Fruit fly (Drosophila melanogaster): Measurements from ENCODE around the gene CG10026.

Gene CG10026

DNA sequence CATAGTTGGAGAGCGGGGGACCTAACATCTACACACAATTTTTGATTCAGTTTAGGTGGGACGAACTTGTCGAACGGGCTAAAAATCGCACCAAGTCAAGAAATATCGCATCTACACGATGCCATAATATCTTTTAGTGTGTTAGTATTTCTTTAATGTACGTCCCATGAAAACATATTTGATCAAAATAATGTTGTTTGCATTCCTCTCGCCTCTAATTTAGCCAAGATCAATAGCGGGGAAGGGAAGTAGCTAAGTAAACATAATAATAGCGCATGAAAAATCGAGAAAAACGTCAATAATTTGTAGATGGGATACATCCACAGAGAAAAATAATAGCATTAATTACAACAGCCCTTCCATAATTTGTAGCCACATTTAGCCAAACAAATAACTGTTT is 42.1 kb upstream of the CG10026 start:
- no peak for TF ChIP-seq sage (GFP tag; optimal IDR thresholded peaks at IDR 0.05)
- no peak for TF ChIP-seq N (GFP tag; optimal IDR thresholded peaks at IDR 0.05)
- no peak for TF ChIP-seq CrebA (GFP tag; optimal IDR thresholded peaks at IDR 0.05; ENCODE audit: borderline replicate concordance)
- no peak for TF ChIP-seq tai (GFP tag; optimal IDR thresholded peaks at IDR 0.05)
- no peak for TF ChIP-seq Hr83 (GFP tag; optimal IDR thresholded peaks at IDR 0.05; ENCODE audit: poor library complexity, severe bottlenecking)
- no peak for TF ChIP-seq Dfd (GFP tag; optimal IDR thresholded peaks at IDR 0.05)
- no peak for TF ChIP-seq Mio (GFP tag; optimal IDR thresholded peaks at IDR 0.05)
- no peak for TF ChIP-seq Hnf4 (GFP tag; optimal IDR thresholded peaks at IDR 0.05)

DNA sequence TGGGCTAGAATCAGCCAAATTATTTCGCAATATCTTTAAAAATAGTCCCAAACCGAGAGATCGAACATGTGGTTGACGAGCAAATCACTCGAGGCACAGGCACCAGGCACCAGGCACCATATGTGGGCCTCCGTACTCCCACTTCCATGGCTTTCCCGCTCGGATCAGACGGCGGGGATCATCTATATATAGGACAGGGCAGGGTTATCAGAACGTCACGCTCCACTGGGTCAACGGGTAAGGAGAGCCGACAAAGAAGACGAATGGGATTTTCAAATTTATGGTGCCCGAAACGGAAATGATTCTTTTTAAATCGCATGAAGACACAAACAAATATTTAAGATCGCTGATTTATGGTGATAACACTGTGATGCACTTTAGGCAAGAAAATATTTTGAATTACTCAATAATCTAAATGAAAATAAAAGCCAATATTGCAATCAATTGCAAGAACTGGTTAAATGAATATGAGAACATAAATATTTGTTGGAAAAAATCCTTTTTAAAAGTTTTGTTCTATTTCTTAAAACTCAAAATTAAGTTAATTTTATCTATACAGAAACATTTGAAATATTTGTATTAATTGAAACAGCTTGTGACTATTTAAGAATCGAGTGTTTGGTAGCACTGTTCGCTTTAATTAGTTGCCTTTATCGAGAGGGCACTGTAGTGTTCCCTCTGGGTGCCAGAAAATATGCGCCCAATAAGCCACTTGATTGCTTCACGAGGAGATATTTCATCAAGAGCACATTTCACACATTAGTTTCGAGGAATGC is 40.8 kb upstream of the CG10026 start:
- TF ChIP-seq Jra (GFP tag; optimal IDR thresholded peaks at IDR 0.05): no peak
- no peak for TF ChIP-seq tai (GFP tag; optimal IDR thresholded peaks at IDR 0.05)
- TF ChIP-seq Myc (optimal IDR thresholded peaks at IDR 0.05): no peak
- no peak for TF ChIP-seq dmrt93B (GFP tag; optimal IDR thresholded peaks at IDR 0.05)
- no peak for TF ChIP-seq woc (GFP tag; optimal IDR thresholded peaks at IDR 0.05)
- TF ChIP-seq sage (GFP tag; optimal IDR thresholded peaks at IDR 0.05): no peak
- no peak for TF ChIP-seq pan (optimal IDR thresholded peaks at IDR 0.05)

DNA sequence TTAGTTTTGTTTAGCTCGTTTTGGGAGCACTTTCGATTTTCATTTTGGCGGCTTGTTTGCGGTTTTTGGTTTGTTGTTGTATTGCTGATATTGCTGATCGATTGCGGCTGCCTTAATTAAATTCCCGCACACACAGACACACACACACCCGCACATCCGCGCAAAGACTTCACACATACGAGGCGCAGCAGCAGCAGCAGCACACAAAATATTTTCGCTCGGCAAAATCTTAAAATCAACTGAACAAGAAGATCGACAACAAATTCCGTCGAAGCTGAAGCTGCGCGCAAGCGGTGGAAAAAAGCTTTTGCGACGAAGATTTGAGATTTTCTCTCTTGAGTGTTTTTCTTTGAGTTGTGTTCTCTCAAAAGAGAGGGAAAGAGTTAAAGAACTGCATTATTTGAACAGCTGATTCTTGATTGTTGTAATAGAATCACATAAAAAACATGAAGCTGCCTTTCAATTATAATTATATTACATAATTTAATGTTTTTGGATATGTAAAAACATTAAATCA is 39.8 kb upstream of the CG10026 start:
- TF ChIP-seq usp (GFP tag; optimal IDR thresholded peaks at IDR 0.05): no peak
- TF ChIP-seq Dfd (GFP tag; optimal IDR thresholded peaks at IDR 0.05): peak; percentile 76

DNA sequence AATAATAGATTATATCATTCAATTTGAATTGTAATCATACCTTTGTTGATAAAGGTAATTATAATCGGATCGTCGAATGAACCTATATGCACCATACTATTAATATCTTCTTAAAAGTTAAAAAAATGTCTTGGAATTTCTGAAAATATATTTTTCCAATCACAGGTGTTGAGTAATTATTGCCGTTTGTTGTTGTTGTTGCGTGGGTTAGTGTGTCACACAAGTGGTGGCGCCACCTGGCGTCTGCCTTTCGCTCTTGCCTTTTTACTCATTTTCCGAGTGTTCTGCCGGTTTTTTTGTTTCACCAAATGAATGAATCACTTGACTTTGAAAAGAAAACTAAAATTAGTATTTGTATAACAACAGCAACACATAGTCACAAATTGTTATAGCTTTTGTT is 38.9 kb upstream of the CG10026 start:
- TF ChIP-seq GATAd (GFP tag; optimal IDR thresholded peaks at IDR 0.05) (no peak), woc (GFP tag; optimal IDR thresholded peaks at IDR 0.05) (no peak), pan (optimal IDR thresholded peaks at IDR 0.05) (no peak), CG9705 (GFP tag; optimal IDR thresholded peaks at IDR 0.05) (no peak), psq (GFP tag; optimal IDR thresholded peaks at IDR 0.05) (no peak), N (GFP tag; optimal IDR thresholded peaks at IDR 0.05) (no peak), jim (GFP tag; optimal IDR thresholded peaks at IDR 0.05) (no peak), Mio (GFP tag; optimal IDR thresholded peaks at IDR 0.05) (no peak), Vsx2 (GFP tag; optimal IDR thresholded peaks at IDR 0.05; ENCODE audit: partially characterized antibody) (no peak), OdsH (GFP tag; optimal IDR thresholded peaks at IDR 0.05) (no peak), brk (GFP tag; optimal IDR thresholded peaks at IDR 0.05) (no peak), HLH106 (tag; optimal IDR thresholded peaks at IDR 0.05) (no peak), Hnf4 (GFP tag; optimal IDR thresholded peaks at IDR 0.05) (no peak)

DNA sequence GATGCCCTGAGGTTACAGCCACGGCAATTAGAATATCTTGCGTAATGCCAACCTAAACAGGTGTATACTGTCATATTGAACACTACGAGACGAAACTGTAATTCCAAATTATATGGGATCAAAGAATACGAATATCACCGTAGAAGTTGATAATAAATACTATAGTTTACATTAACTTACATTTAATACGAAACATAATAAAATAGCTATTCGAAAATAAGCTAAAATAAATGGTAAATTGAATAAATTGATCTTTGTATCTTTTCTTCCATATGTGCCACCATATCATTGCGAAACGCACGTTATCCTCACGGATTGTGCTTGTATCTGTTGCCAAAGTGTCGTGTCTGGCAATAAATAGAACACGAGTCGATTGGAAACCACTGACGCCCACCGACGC is 38.2 kb upstream of the CG10026 start:
- no peak for TF ChIP-seq GATAd (GFP tag; optimal IDR thresholded peaks at IDR 0.05)
- no peak for TF ChIP-seq sage (GFP tag; optimal IDR thresholded peaks at IDR 0.05)
- no peak for TF ChIP-seq Vsx2 (GFP tag; optimal IDR thresholded peaks at IDR 0.05; ENCODE audit: partially characterized antibody)
- no peak for TF ChIP-seq dl (GFP tag; optimal IDR thresholded peaks at IDR 0.05; ENCODE audit: insufficient read depth in 1 of 2, partially characterized antibody in 2 of 2)
- no peak for TF ChIP-seq pan (optimal IDR thresholded peaks at IDR 0.05)
- no peak for TF ChIP-seq tai (GFP tag; optimal IDR thresholded peaks at IDR 0.05)
- no peak for TF ChIP-seq Myc (optimal IDR thresholded peaks at IDR 0.05)
- TF ChIP-seq Jra (GFP tag; optimal IDR thresholded peaks at IDR 0.05): no peak
- no peak for TF ChIP-seq Hr78 (GFP tag; optimal IDR thresholded peaks at IDR 0.05)
- TF ChIP-seq Rel (GFP tag; optimal IDR thresholded peaks at IDR 0.05): no peak
- TF ChIP-seq Rel (tag; optimal IDR thresholded peaks at IDR 0.05): no peak
- no peak for TF ChIP-seq ey (GFP tag; optimal IDR thresholded peaks at IDR 0.05)
- TF ChIP-seq Sp1 (GFP tag; optimal IDR thresholded peaks at IDR 0.05): no peak
- TF ChIP-seq woc (GFP tag; optimal IDR thresholded peaks at IDR 0.05): no peak
- TF ChIP-seq Mio (GFP tag; optimal IDR thresholded peaks at IDR 0.05): no peak
- no peak for TF ChIP-seq foxo (GFP tag; optimal IDR thresholded peaks at IDR 0.05)
- TF ChIP-seq h (GFP tag; optimal IDR thresholded peaks at IDR 0.05): no peak
- no peak for TF ChIP-seq brk (GFP tag; optimal IDR thresholded peaks at IDR 0.05)
